Worm (Caenorhabditis elegans) whole organism, young adult: Measurements from ENCODE around the gene T08A11.1.

Experiments
- C17E4.6 ChIP-seq: fragments of 200-800 bp; sonication (Bioruptor generic); IDR thresholded peaks from 2 replicates; pipeline ENCODE4 v1.3.6; 2022; ENCODE audit warnings: missing genetic modification reagents, missing genetic modification characterization, missing compliant biosample characterization
- D2030.7 ChIP-seq: fragments of 200-800 bp; sonication (Bioruptor generic); IDR thresholded peaks from 2 replicates; pipeline ENCODE4 v1.3.6; 2022; ENCODE audit warnings: missing genetic modification reagents, missing genetic modification characterization, missing compliant biosample characterization
- F22D6.2 ChIP-seq: sonication (generic microtip); optimal IDR thresholded peaks from 2 replicates; lab custom pipeline; 2016; ENCODE audit warnings: mild to moderate bottlenecking, missing genetic modification characterization, missing compliant biosample characterization
- F52B5.7 ChIP-seq: sonication (generic microtip); optimal IDR thresholded peaks from 2 replicates; lab custom pipeline; 2016; ENCODE audit warnings: mild to moderate bottlenecking, missing genetic modification characterization, missing compliant biosample characterization
- K11D2.4 ChIP-seq: fragments of 200-800 bp; sonication (Bioruptor generic); IDR thresholded peaks from 2 replicates; pipeline ENCODE4 v1.3.6; 2022; ENCODE audit warnings: missing genetic modification reagents, missing genetic modification characterization, missing compliant biosample characterization
- K12H6.12 ChIP-seq: fragments of 200-800 bp; sonication (Bioruptor generic); optimal IDR thresholded peaks from 2 replicates; lab custom pipeline; 2018; ENCODE audit warnings: mild to moderate bottlenecking, missing genetic modification characterization, missing compliant biosample characterization
- T26A5.8 ChIP-seq: sonication (generic microtip); optimal IDR thresholded peaks from 2 replicates; lab custom pipeline; 2016; ENCODE audit warnings: missing genetic modification characterization, missing compliant biosample characterization
- Y79H2A.3 ChIP-seq: fragments of 200-800 bp; sonication (Bioruptor generic); conservative IDR thresholded peaks from 2 replicates; pipeline ENCODE4 v1.3.6; 2022; ENCODE audit warnings: missing genetic modification reagents, missing genetic modification characterization, missing compliant biosample characterization
- akir-1 ChIP-seq: fragments of 200-800 bp; sonication (Bioruptor generic); optimal IDR thresholded peaks from 2 replicates; lab custom pipeline; 2018; ENCODE audit warnings: mild to moderate bottlenecking, missing genetic modification characterization, moderate library complexity, missing compliant biosample characterization
- ama-1 ChIP-seq, 3 experiments: fragments of 150-350 bp in 1 of 3; sonication (generic microtip) in 2 of 3; optimal IDR thresholded peaks; 2 replicates each; lab custom pipeline; 2014 to 2018; ENCODE audit warnings: missing biosample characterization in 2 of 3, missing genetic modification characterization in 2 of 3, missing genetic modification reagents in 2 of 3
- aptf-3 ChIP-seq: fragments of 200-800 bp; sonication (Bioruptor generic); IDR thresholded peaks from 2 replicates; pipeline ENCODE4 v1.3.6; 2022; ENCODE audit warnings: missing genetic modification characterization, missing compliant biosample characterization
- bed-1 ChIP-seq: fragments of 200-800 bp; sonication (Bioruptor generic); IDR thresholded peaks from 2 replicates; pipeline ENCODE4 v1.3.6; 2022; ENCODE audit warnings: missing genetic modification reagents, missing genetic modification characterization, missing compliant biosample characterization
- ceh-79 ChIP-seq: sonication (generic microtip); optimal IDR thresholded peaks from 2 replicates; lab custom pipeline; 2017; ENCODE audit warnings: mild to moderate bottlenecking, missing genetic modification characterization, missing compliant biosample characterization
- dox-1 ChIP-seq: fragments of 200-800 bp; sonication (Bioruptor generic); IDR thresholded peaks from 2 replicates; pipeline ENCODE4 v1.3.6; 2022; ENCODE audit warnings: missing genetic modification reagents, missing genetic modification characterization, missing compliant biosample characterization
- egl-44 ChIP-seq: fragments of 200-800 bp; sonication (Bioruptor generic); IDR thresholded peaks from 2 replicates; pipeline ENCODE4 v1.3.6; 2022; ENCODE audit warnings: missing genetic modification reagents, missing genetic modification characterization, missing compliant biosample characterization
- egrh-3 ChIP-seq: fragments of 200-800 bp; sonication (Bioruptor generic); IDR thresholded peaks from 2 replicates; pipeline ENCODE4 v1.3.6; 2022; ENCODE audit warnings: missing genetic modification reagents, missing genetic modification characterization, missing compliant biosample characterization
- hlh-12 ChIP-seq: sonication (generic microtip); optimal IDR thresholded peaks from 2 replicates; lab custom pipeline; 2016; ENCODE audit warnings: missing genetic modification characterization, missing compliant biosample characterization
- hlh-26 ChIP-seq: fragments of 200-800 bp; sonication (Bioruptor generic); conservative IDR thresholded peaks from 2 replicates; pipeline ENCODE4 v1.3.6; 2022; ENCODE audit warnings: missing genetic modification reagents, missing genetic modification characterization, missing compliant biosample characterization
- hmg-1.2 ChIP-seq: fragments of 200-800 bp; sonication (Bioruptor generic); IDR thresholded peaks from 2 replicates; pipeline ENCODE4 v1.3.6; 2022; ENCODE audit warnings: missing genetic modification reagents, missing genetic modification characterization, missing compliant biosample characterization
- hrde-1 ChIP-seq: sonication (generic microtip); optimal IDR thresholded peaks from 2 replicates; lab custom pipeline; 2016; ENCODE audit warnings: missing genetic modification characterization, mild to moderate bottlenecking, missing compliant biosample characterization, moderate library complexity, missing genotype, missing genetic modification reagents, borderline replicate concordance
- lin-54 ChIP-seq: fragments of 200-800 bp; sonication (Bioruptor generic); optimal IDR thresholded peaks from 2 replicates; lab custom pipeline; 2018; ENCODE audit warnings: mild to moderate bottlenecking, missing genetic modification characterization, missing compliant biosample characterization
- lsl-1 ChIP-seq: fragments of 200-800 bp; sonication (Bioruptor generic); optimal IDR thresholded peaks from 2 replicates; lab custom pipeline; 2018; ENCODE audit warnings: mild to moderate bottlenecking, missing genetic modification characterization, moderate library complexity, missing compliant biosample characterization
- lsy-27 ChIP-seq: sonication (generic microtip); optimal IDR thresholded peaks from 2 replicates; lab custom pipeline; 2017; ENCODE audit warnings: missing genetic modification characterization, mild to moderate bottlenecking, missing compliant biosample characterization, antibody characterized with exemption, missing genotype, borderline replicate concordance; ENCODE audit not compliant: insufficient read depth
- nfya-1 ChIP-seq: sonication (generic microtip); optimal IDR thresholded peaks from 2 replicates; lab custom pipeline; 2017; ENCODE audit warnings: antibody characterized with exemption, missing compliant biosample characterization, missing genetic modification characterization, borderline replicate concordance; ENCODE audit not compliant: insufficient read depth
- nfyb-1 ChIP-seq: fragments of 200-800 bp; sonication (Bioruptor generic); IDR thresholded peaks from 2 replicates; pipeline ENCODE4 v1.3.6; 2022; ENCODE audit warnings: missing genetic modification reagents, missing genetic modification characterization, missing compliant biosample characterization
- nhr-120 ChIP-seq: fragments of 200-800 bp; sonication (Bioruptor generic); IDR thresholded peaks from 2 replicates; pipeline ENCODE4 v1.3.6; 2022; ENCODE audit warnings: missing genetic modification characterization, missing compliant biosample characterization
- rcor-1 ChIP-seq: fragments of 200-800 bp; sonication (Bioruptor generic); IDR thresholded peaks from 2 replicates; pipeline ENCODE4 v1.3.6; 2022; ENCODE audit warnings: missing genetic modification reagents, missing genetic modification characterization, missing compliant biosample characterization
- snpc-1.1 ChIP-seq: sonication (generic microtip); optimal IDR thresholded peaks from 2 replicates; lab custom pipeline; 2017; ENCODE audit warnings: missing genetic modification characterization, mild to moderate bottlenecking, missing compliant biosample characterization, antibody characterized with exemption, moderate library complexity, missing genotype, missing genetic modification reagents; ENCODE audit not compliant: insufficient read depth
- snpc-4 ChIP-seq, 5 experiments: fragments of 150-350 bp in 1 of 5; sonication (generic microtip) in 4 of 5; optimal IDR thresholded peaks; 2 replicates each; lab custom pipeline; 2014 to 2018; ENCODE audit warnings: missing genetic modification characterization in 5 of 5, missing biosample characterization in 3 of 5, antibody characterized with exemption in 2 of 5, mild to moderate bottlenecking in 2 of 5, missing compliant biosample characterization in 2 of 5, missing genotype in 2 of 5, moderate library complexity in 2 of 5, missing genetic modification reagents in 1 of 5
- somi-1 ChIP-seq: fragments of 200-800 bp; sonication (Bioruptor generic); optimal IDR thresholded peaks from 2 replicates; lab custom pipeline; 2018; ENCODE audit warnings: mild to moderate bottlenecking, missing genetic modification characterization, missing compliant biosample characterization
- tbp1 ChIP-seq: fragments of 200-800 bp; sonication (Bioruptor generic); optimal IDR thresholded peaks from 2 replicates; lab custom pipeline; 2018; ENCODE audit warnings: mild to moderate bottlenecking, missing genetic modification characterization, missing compliant biosample characterization
- unc-62 ChIP-seq: fragments of 150-350 bp; optimal IDR thresholded peaks from 2 replicates; lab custom pipeline; 2014; ENCODE audit warnings: missing biosample characterization, missing genetic modification reagents, missing genetic modification characterization
- xnd-1 ChIP-seq: sonication (generic microtip); optimal IDR thresholded peaks from 2 replicates; lab custom pipeline; 2016; ENCODE audit warnings: missing genotype, missing genetic modification reagents, missing genetic modification characterization, missing compliant biosample characterization
- zfh-2 ChIP-seq: fragments of 200-800 bp; sonication (Bioruptor generic); conservative IDR thresholded peaks from 2 replicates; pipeline ENCODE4 v1.3.6; 2022; ENCODE audit warnings: missing genetic modification reagents, missing genetic modification characterization, missing compliant biosample characterization
- ztf-18 ChIP-seq: sonication (generic microtip); optimal IDR thresholded peaks from 2 replicates; lab custom pipeline; 2016; ENCODE audit warnings: missing genotype, mild to moderate bottlenecking, missing genetic modification characterization, missing compliant biosample characterization
- ztf-26 ChIP-seq: sonication (generic microtip); optimal IDR thresholded peaks from 2 replicates; lab custom pipeline; 2017; ENCODE audit warnings: missing genetic modification characterization, missing compliant biosample characterization
- ztf-28 ChIP-seq: fragments of 200-800 bp; sonication (Bioruptor generic); IDR thresholded peaks from 2 replicates; pipeline ENCODE4 v1.3.6; 2022; ENCODE audit warnings: missing genetic modification reagents, missing genetic modification characterization, missing compliant biosample characterization

The T08A11.1 gene

ce11 chrIII:4276277-4276676 lies 13.3 kb upstream of the T08A11.1 start:
- TF ChIP-seq ztf-28 (GFP tag; lab: Robert Waterston, UW) (no peak), egl-44 (GFP tag; lab: Robert Waterston, UW) (no peak), aptf-3 (GFP tag; lab: Robert Waterston, UW) (no peak), egrh-3 (GFP tag; lab: Robert Waterston, UW) (peak; percentile 39; the same call in 1 of the 2 replicates), T26A5.8 (tag; lab: Kevin White, UChicago) (no peak), zfh-2 (GFP tag; lab: Robert Waterston, UW) (0 out of 2 replicates have a peak, but pooled peaks have one; percentile 28), snpc-4 (GFP tag; optimal IDR thresholded peaks at IDR 0.05; lab: Kevin White, UChicago) (no peak), snpc-4 (tag; optimal IDR thresholded peaks at IDR 0.05; lab: Kevin White, UChicago) (no peak)

DNA sequence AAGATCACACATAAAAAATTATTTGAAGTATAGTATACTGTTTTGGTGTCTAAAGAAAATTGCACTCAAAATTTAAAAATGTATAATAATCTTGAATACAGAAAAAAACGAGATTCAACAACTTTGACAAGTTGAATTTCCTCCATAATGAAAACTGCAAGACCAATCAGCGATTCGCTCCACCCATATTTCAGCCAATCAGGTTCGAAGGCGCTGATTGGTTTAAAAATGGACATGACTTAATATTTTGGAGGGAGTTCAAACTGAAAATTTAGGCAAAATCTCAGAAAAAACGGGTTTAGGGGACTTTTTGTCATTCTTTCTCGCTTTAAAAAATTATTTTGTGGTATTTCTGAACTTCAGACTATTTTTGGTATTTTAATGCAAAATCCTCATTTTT lies 12.8 kb upstream of the T08A11.1 start:
- TF ChIP-seq nfyb-1 (peak; percentile 67), somi-1 (GFP tag; lab: Kevin White, UChicago) (no peak)

DNA sequence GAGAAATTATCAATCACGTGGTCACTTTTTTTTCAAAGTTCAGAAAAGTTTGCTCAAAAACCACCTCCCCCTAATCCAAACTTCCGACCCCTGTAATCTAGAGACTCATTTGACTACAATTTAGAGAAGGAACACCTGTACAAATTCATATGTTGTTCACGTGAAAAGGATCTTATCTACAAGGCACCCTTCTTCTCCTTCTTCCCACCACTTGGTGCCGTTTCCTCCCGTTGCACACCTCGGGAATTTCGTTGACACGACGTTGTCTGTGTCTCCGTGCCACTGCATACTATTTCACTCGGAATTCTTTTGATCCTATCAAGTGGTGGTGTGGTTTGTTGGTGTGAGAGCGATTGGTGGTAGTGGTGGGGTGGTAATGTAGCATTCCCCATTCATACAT lies 11.6 kb upstream of the T08A11.1 start:
- no peak for TF ChIP-seq zfh-2 (GFP tag; lab: Robert Waterston, UW)
- TF ChIP-seq D2030.7 (GFP tag; lab: Robert Waterston, UW) = 0 out of 2 replicates have a peak, but pooled peaks have one; percentile 9
- no peak for TF ChIP-seq lsl-1
- TF ChIP-seq tbp1 = no peak
- no peak for TF ChIP-seq ztf-26 (tag; lab: Kevin White, UChicago)
- TF ChIP-seq hmg-1.2 (GFP tag; lab: Robert Waterston, UW) = peak; percentile 18; the same call in 1 of the 2 replicates
- TF ChIP-seq nhr-120 = no peak
- TF ChIP-seq, all 124 proteins: peak for 2

- TF ChIP-seq hrde-1 (tag; lab: Kevin White, UChicago) (no peak), egl-44 (GFP tag; lab: Robert Waterston, UW) (no peak), unc-62 (GFP tag; lab: Kevin White, UChicago) (peak; percentile 13)
These were observed 9.9 kb upstream of the T08A11.1 start for ce11 chrIII:4272864-4273263.

DNA sequence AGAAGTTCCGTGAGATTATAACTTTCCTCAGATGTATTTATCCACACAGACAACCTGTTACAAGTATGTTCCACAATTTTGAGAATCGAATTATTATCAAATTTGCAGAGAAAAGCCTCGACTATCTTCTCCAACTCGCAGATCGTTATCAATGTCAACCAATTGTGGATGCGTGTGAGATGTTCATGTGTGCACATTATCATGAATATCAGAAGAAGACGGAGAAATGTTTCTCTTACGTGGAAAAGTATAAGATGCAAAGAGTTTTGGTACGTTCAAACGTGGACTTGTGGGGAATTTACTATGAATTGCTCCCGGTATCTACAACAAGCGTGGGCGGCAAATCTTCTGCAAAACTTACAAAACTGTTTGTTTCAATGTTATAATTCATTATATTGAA lies 8.1 kb upstream of the T08A11.1 start:
- no peak for TF ChIP-seq ama-1 (optimal IDR thresholded peaks at IDR 0.05; lab: Kevin White, UChicago)
- no peak for TF ChIP-seq ama-1 (GFP tag; optimal IDR thresholded peaks at IDR 0.05; lab: Kevin White, UChicago)
- TF ChIP-seq bed-1 (GFP tag; lab: Robert Waterston, UW) = no peak
- TF ChIP-seq unc-62 (GFP tag; lab: Kevin White, UChicago) = no peak
- TF ChIP-seq C17E4.6 (GFP tag; lab: Robert Waterston, UW) = no peak
- TF ChIP-seq hlh-12 (tag; lab: Kevin White, UChicago) = no peak

ce11 chrIII:4269220-4269935 lies 6.4 kb upstream of the T08A11.1 start, which contains the start of the genes sftb-1 and R10E4.1:
Gene sftb-1 (minus strand): TSS chrIII:4269270.
Gene R10E4.1 (plus strand): TSS chrIII:4269743.
- TF ChIP-seq ceh-79 (tag; lab: Kevin White, UChicago) (no peak), lin-54 (GFP tag; lab: Kevin White, UChicago) (peak; percentile 59), dox-1 (GFP tag; lab: Robert Waterston, UW) (peak; percentile 74), nfyb-1 (0 out of 2 replicates have a peak, but pooled peaks have one; percentile 21), rcor-1 (peak; percentile 40; the same call in 1 of the 2 replicates), egl-44 (GFP tag; lab: Robert Waterston, UW) (no peak), hlh-26 (no peak), F22D6.2 (no peak), xnd-1 (no peak), nfya-1 (tag; lab: Kevin White, UChicago) (no peak), lsy-27 (tag; lab: Kevin White, UChicago) (peak; percentile 5), akir-1 (GFP tag; lab: Kevin White, UChicago) (no peak), Y79H2A.3 (no peak), F52B5.7 (tag; lab: Kevin White, UChicago) (no peak), snpc-1.1 (tag; lab: Kevin White, UChicago) (no peak), ztf-18 (tag; lab: Kevin White, UChicago) (peak; percentile 94), K12H6.12 (tag; lab: Kevin White, UChicago) (no peak), K11D2.4 (no peak)
